Fruit fly (Drosophila melanogaster) whole organism, embryonic: ENCODE results near the gene ninaE.

ENCODE experiments used
- ATbp ChIP-seq: fragments of 200-800 bp; sonication (Bioruptor generic); optimal IDR thresholded peaks from 2 replicates; lab custom pipeline; 2017; ENCODE audit warnings: missing biosample characterization, mild to moderate bottlenecking, missing genetic modification characterization, missing genetic modification reagents
- Abd-B ChIP-seq: fragments of 200-800 bp; sonication (Bioruptor generic); optimal IDR thresholded peaks from 2 replicates; lab custom pipeline; 2018; ENCODE audit warnings: missing biosample characterization, mild to moderate bottlenecking, missing genetic modification characterization, moderate library complexity
- CG10209 ChIP-seq: fragments of 200-800 bp; sonication (Bioruptor generic); optimal IDR thresholded peaks from 3 replicates; lab custom pipeline; 2017; ENCODE audit warnings: missing biosample characterization, mild to moderate bottlenecking, missing genetic modification characterization, missing genetic modification reagents
- CG12391 ChIP-seq: fragments of 200-800 bp; sonication (Bioruptor generic); optimal IDR thresholded peaks from 3 replicates; lab custom pipeline; 2018; ENCODE audit warnings: missing biosample characterization, mild to moderate bottlenecking, missing genetic modification characterization, moderate library complexity
- CG12744 ChIP-seq: fragments of 200-800 bp; sonication (Bioruptor generic); optimal IDR thresholded peaks from 2 replicates; lab custom pipeline; 2016; ENCODE audit warnings: missing biosample characterization, missing genetic modification characterization
- CG13424 ChIP-seq: fragments of 200-800 bp; sonication (Bioruptor generic); optimal IDR thresholded peaks from 2 replicates; lab custom pipeline; 2019; ENCODE audit warnings: missing biosample characterization, mild to moderate bottlenecking, missing genetic modification characterization, moderate library complexity
- CG1602 ChIP-seq: fragments of 200-800 bp; sonication (Bioruptor generic); optimal IDR thresholded peaks from 3 replicates; lab custom pipeline; 2016; ENCODE audit warnings: missing biosample characterization, missing genetic modification characterization
- CG2116 ChIP-seq: fragments of 200-800 bp; sonication (Bioruptor generic); optimal IDR thresholded peaks from 3 replicates; lab custom pipeline; 2018; ENCODE audit warnings: missing biosample characterization, mild to moderate bottlenecking, missing genetic modification characterization
- CG30403 ChIP-seq: fragments of 200-800 bp; sonication (Bioruptor generic); optimal IDR thresholded peaks from 3 replicates; lab custom pipeline; 2016; ENCODE audit warnings: missing biosample characterization, missing genetic modification characterization
- CG30431 ChIP-seq: fragments of 200-800 bp; sonication (Bioruptor generic); optimal IDR thresholded peaks from 2 replicates; lab custom pipeline; 2017; ENCODE audit warnings: missing biosample characterization, missing genetic modification characterization
- CG4424 ChIP-seq: fragments of 200-800 bp; sonication (Bioruptor generic); optimal IDR thresholded peaks from 3 replicates; lab custom pipeline; 2016; ENCODE audit warnings: missing biosample characterization, missing genetic modification characterization
- CG4707 ChIP-seq: fragments of 200-800 bp; sonication (Bioruptor generic); optimal IDR thresholded peaks from 2 replicates; lab custom pipeline; 2018; ENCODE audit warnings: missing biosample characterization, mild to moderate bottlenecking, missing genetic modification characterization, moderate library complexity
- CG6254 ChIP-seq: fragments of 200-800 bp; sonication (Bioruptor generic); optimal IDR thresholded peaks from 3 replicates; lab custom pipeline; 2017; ENCODE audit warnings: mild to moderate bottlenecking, missing biosample characterization, missing genetic modification reagents, missing genetic modification characterization
- CG7556 ChIP-seq: fragments of 200-800 bp; sonication (Bioruptor generic); optimal IDR thresholded peaks from 2 replicates; lab custom pipeline; 2017; ENCODE audit warnings: missing biosample characterization, mild to moderate bottlenecking, missing genetic modification characterization
- CG8924 ChIP-seq: fragments of 200-800 bp; optimal IDR thresholded peaks from 3 replicates; lab custom pipeline; 2019; ENCODE audit warnings: missing biosample characterization, mild to moderate bottlenecking, missing genetic modification characterization, moderate library complexity
- Eip74EF ChIP-seq, 2 experiments: fragments of 200-800 bp in 1 of 2; fragments of >200 bp in 1 of 2; sonication (Bioruptor generic) in 1 of 2; optimal IDR thresholded peaks; 2 replicates each; lab custom pipeline; 2017 to 2019; ENCODE audit warnings: missing biosample characterization in 2 of 2, missing genetic modification characterization in 2 of 2, mild to moderate bottlenecking in 1 of 2, moderate library complexity in 1 of 2
- HmgZ ChIP-seq: fragments of 200-800 bp; sonication (Bioruptor generic); optimal IDR thresholded peaks from 2 replicates; lab custom pipeline; 2018; ENCODE audit warnings: missing biosample characterization, mild to moderate bottlenecking, missing genetic modification characterization
- Jarid2 ChIP-seq: fragments of 200-800 bp; sonication (Bioruptor generic); optimal IDR thresholded peaks from 3 replicates; lab custom pipeline; 2017; ENCODE audit warnings: mild to moderate bottlenecking, missing biosample characterization, missing genetic modification reagents, missing genetic modification characterization
- Kr ChIP-seq: fragments of 200-800 bp; sonication (Bioruptor generic); optimal IDR thresholded peaks from 2 replicates; lab custom pipeline; 2017; ENCODE audit warnings: missing biosample characterization, mild to moderate bottlenecking, missing genetic modification characterization
- Lhr ChIP-seq: fragments of 200-800 bp; sonication (Bioruptor generic); optimal IDR thresholded peaks from 3 replicates; lab custom pipeline; 2017; ENCODE audit warnings: mild to moderate bottlenecking, missing biosample characterization, missing genetic modification reagents, missing genetic modification characterization
- Meics ChIP-seq: fragments of 200-800 bp; sonication (Bioruptor generic); optimal IDR thresholded peaks from 2 replicates; lab custom pipeline; 2017; ENCODE audit warnings: missing biosample characterization, mild to moderate bottlenecking, missing genetic modification characterization
- Nf-YB ChIP-seq: fragments of 200-800 bp; sonication (Bioruptor generic); optimal IDR thresholded peaks from 3 replicates; lab custom pipeline; 2019; ENCODE audit warnings: missing biosample characterization, mild to moderate bottlenecking, missing genetic modification characterization, moderate library complexity
- Opbp ChIP-seq: fragments of 200-800 bp; sonication (Bioruptor generic); IDR thresholded peaks from 3 replicates; pipeline ENCODE4 v1.3.6; 2022; ENCODE audit warnings: missing biosample characterization, missing genetic modification characterization; ENCODE audit not compliant: partially characterized antibody
- Xbp1 ChIP-seq: fragments of 200-800 bp; sonication (Bioruptor generic); optimal IDR thresholded peaks from 3 replicates; lab custom pipeline; 2016; ENCODE audit warnings: missing biosample characterization, mild to moderate bottlenecking, missing genetic modification characterization
- bab2 ChIP-seq: fragments of 200-800 bp; sonication (Bioruptor generic); optimal IDR thresholded peaks from 2 replicates; lab custom pipeline; 2016; ENCODE audit warnings: missing biosample characterization, missing genetic modification characterization
- bigmax ChIP-seq: fragments of 200-800 bp; sonication (Bioruptor generic); optimal IDR thresholded peaks from 2 replicates; lab custom pipeline; 2018; ENCODE audit warnings: missing biosample characterization, mild to moderate bottlenecking, missing genetic modification characterization
- bsh ChIP-seq, 2 experiments: fragments of 200-800 bp; sonication (Bioruptor generic); optimal IDR thresholded peaks; 2 replicates each; lab custom pipeline; 2017 to 2018; ENCODE audit warnings: mild to moderate bottlenecking in 2 of 2, missing biosample characterization in 2 of 2, missing genetic modification characterization in 2 of 2, moderate library complexity in 1 of 2
- caup ChIP-seq: fragments of 200-800 bp; sonication (Bioruptor generic); optimal IDR thresholded peaks from 3 replicates; lab custom pipeline; 2017; ENCODE audit warnings: missing biosample characterization, mild to moderate bottlenecking, missing genetic modification characterization, moderate library complexity; ENCODE audit not compliant: severe bottlenecking
- croc ChIP-seq: fragments of 200-800 bp; sonication (Bioruptor generic); conservative IDR thresholded peaks from 3 replicates; pipeline ENCODE4 v1.3.6; 2022; ENCODE audit warnings: missing biosample characterization, missing genetic modification characterization
- dmrt99B ChIP-seq: fragments of 200-800 bp; sonication (Bioruptor generic); optimal IDR thresholded peaks from 2 replicates; lab custom pipeline; 2018; ENCODE audit warnings: missing biosample characterization, mild to moderate bottlenecking, missing genetic modification characterization, moderate library complexity
- exex ChIP-seq: fragments of 200-800 bp; sonication (Bioruptor generic); optimal IDR thresholded peaks from 4 replicates; lab custom pipeline; 2018; ENCODE audit warnings: missing biosample characterization, mild to moderate bottlenecking, missing genetic modification characterization, moderate library complexity
- eyg ChIP-seq: fragments of 200-800 bp; sonication (Bioruptor generic); optimal IDR thresholded peaks from 3 replicates; lab custom pipeline; 2016; ENCODE audit warnings: missing biosample characterization, missing genetic modification characterization
- fd64A ChIP-seq: fragments of 200-800 bp; sonication (Bioruptor generic); optimal IDR thresholded peaks from 3 replicates; lab custom pipeline; 2018; ENCODE audit warnings: missing biosample characterization, mild to moderate bottlenecking, missing genetic modification characterization
- gce ChIP-seq: fragments of 200-800 bp; sonication (Bioruptor generic); IDR thresholded peaks from 3 replicates; pipeline ENCODE4 v1.3.6; 2022; ENCODE audit warnings: missing biosample characterization, missing genetic modification characterization
- gem ChIP-seq: fragments of 200-800 bp; sonication (Bioruptor generic); optimal IDR thresholded peaks from 2 replicates; lab custom pipeline; 2019; ENCODE audit warnings: missing biosample characterization, mild to moderate bottlenecking, missing genetic modification characterization, moderate library complexity
- ind ChIP-seq: fragments of 200-800 bp; sonication (Bioruptor generic); optimal IDR thresholded peaks from 3 replicates; lab custom pipeline; 2016; ENCODE audit warnings: missing biosample characterization, missing genetic modification characterization
- kah ChIP-seq: fragments of 200-800 bp; sonication (Bioruptor generic); optimal IDR thresholded peaks from 2 replicates; lab custom pipeline; 2018; ENCODE audit warnings: missing biosample characterization, mild to moderate bottlenecking, missing genetic modification characterization
- ken ChIP-seq: fragments of 200-800 bp; sonication (Bioruptor generic); IDR thresholded peaks from 3 replicates; pipeline ENCODE4 v1.3.6; 2022; ENCODE audit warnings: missing biosample characterization, missing genetic modification characterization
- kni ChIP-seq: fragments of 200-800 bp; sonication (Bioruptor generic); optimal IDR thresholded peaks from 3 replicates; lab custom pipeline; 2017; ENCODE audit warnings: mild to moderate bottlenecking, missing biosample characterization, missing genetic modification reagents, missing genetic modification characterization
- lilli ChIP-seq: fragments of 200-800 bp; sonication (Bioruptor generic); optimal IDR thresholded peaks from 3 replicates; lab custom pipeline; 2016; ENCODE audit warnings: missing biosample characterization, missing genetic modification characterization
- lov ChIP-seq, 2 experiments: fragments of 200-800 bp in 1 of 2; fragments of >200 bp in 1 of 2; sonication (Bioruptor generic) in 1 of 2; IDR thresholded peaks in 1 of 2; optimal IDR thresholded peaks in 1 of 2; 2 replicates in 1 of 2; 3 replicates in 1 of 2; pipeline versions ENCODE4 v1.3.6 to Lab custom; 2017 to 2022; ENCODE audit warnings: missing biosample characterization in 1 of 2, missing genetic modification characterization in 1 of 2
- nom ChIP-seq: fragments of 200-800 bp; sonication (Bioruptor generic); optimal IDR thresholded peaks from 2 replicates; lab custom pipeline; 2017; ENCODE audit warnings: missing biosample characterization, missing genetic modification characterization, mild to moderate bottlenecking, moderate library complexity, missing genetic modification reagents
- org-1 ChIP-seq: fragments of 200-800 bp; sonication (Bioruptor generic); optimal IDR thresholded peaks from 2 replicates; lab custom pipeline; 2017; ENCODE audit warnings: missing biosample characterization, missing genetic modification characterization
- rib ChIP-seq: fragments of 200-800 bp; sonication (Bioruptor generic); IDR thresholded peaks from 2 replicates; pipeline ENCODE4 v1.3.6; 2022; ENCODE audit warnings: missing biosample characterization, missing genetic modification characterization
- sens ChIP-seq: fragments of 200-800 bp; sonication (Bioruptor generic); peaks from one replicate; lab custom pipeline; 2016; ENCODE audit warnings: missing biosample characterization, missing genetic modification characterization
- ttk ChIP-seq: fragments of 200-800 bp; sonication (Bioruptor generic); IDR thresholded peaks from 2 replicates; pipeline ENCODE4 v2.1.2; 2022; ENCODE audit warnings: missing biosample characterization, missing genetic modification characterization
- wdn ChIP-seq: fragments of 200-800 bp; sonication (Bioruptor generic); IDR thresholded peaks from 2 replicates; pipeline ENCODE4 v1.3.6; 2022; ENCODE audit warnings: missing biosample characterization, missing genetic modification characterization

ninaE gene

DNA sequence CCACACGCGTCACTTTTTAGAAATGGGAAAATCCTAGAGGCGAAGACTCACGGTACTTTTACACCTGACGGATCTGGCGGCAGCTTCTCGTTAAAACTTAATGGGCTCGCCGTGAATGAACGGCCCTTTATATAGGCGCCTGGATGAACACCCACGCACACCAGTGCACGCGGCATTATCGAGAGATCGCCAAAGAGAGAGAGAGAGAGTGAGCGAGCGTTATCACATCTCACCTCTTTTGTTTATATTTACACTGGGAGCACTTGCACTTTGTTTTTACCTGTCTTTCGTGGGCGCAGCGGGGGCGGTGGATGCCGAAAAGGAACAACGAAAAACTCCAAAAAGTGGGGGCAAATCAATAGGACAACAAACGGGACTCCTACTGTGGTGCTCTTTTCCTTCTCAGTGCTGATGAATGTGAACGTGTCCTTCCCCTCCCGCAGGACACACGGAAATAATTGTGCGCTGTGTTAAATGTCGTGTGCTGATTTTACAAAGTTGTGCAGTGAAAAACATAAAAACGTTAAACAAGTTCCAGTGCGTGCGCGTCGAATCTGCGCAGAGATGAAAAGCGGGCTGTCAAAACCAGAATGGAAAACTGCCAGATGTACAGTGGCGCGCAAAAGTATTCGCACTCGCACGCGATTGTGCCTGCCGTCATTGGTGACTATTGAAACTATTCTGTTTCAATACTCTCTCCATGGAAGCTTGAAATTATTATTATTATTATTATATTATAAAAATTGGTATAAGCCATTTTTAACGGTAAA is 12.7 kb downstream of the ninaE start, which contains the start of gene Mrp5 (continued):
- TF ChIP-seq Abd-B (GFP tag; lab: Kevin White, UChicago), result no peak
- no peak for TF ChIP-seq CG12744 (GFP tag; lab: Kevin White, UChicago)
- peak; percentile 50 for TF ChIP-seq CG6254 (GFP tag; lab: Kevin White, UChicago)
- peak; percentile 56 for TF ChIP-seq nom (GFP tag; lab: Kevin White, UChicago)
- TF ChIP-seq gce, result peak; percentile 43; the same call in 1 of the 3 replicates
- TF ChIP-seq caup (GFP tag; lab: Kevin White, UChicago), result peak; percentile 13
- TF ChIP-seq eyg (GFP tag; lab: Kevin White, UChicago), result no peak
- TF ChIP-seq CG12391 (tag; lab: Kevin White, UChicago), result peak; percentile 39
- no peak for TF ChIP-seq croc
- peak; percentile 48; the same call in 1 of the 3 replicates for TF ChIP-seq ken (GFP tag; lab: Robert Waterston, UW)
- no peak for TF ChIP-seq Lhr (GFP tag; lab: Kevin White, UChicago)
- TF ChIP-seq bigmax (GFP tag; lab: Kevin White, UChicago), result no peak
- TF ChIP-seq CG1602 (GFP tag; lab: Kevin White, UChicago), result peak; percentile 37
- no peak for TF ChIP-seq HmgZ (tag; lab: Kevin White, UChicago)
- TF ChIP-seq sens (GFP tag; lab: Kevin White, UChicago), result peak; percentile 64
- TF ChIP-seq kah (GFP tag; lab: Kevin White, UChicago), result peak; percentile 42
- TF ChIP-seq Meics, result peak; percentile 59
- peak; percentile 57 for TF ChIP-seq gem (tag; lab: Kevin White, UChicago)
- peak; percentile 4 for TF ChIP-seq CG10209 (GFP tag; lab: Kevin White, UChicago)
- TF ChIP-seq Opbp (GFP tag; lab: Robert Waterston, UW), result no peak
- peak; percentile 21 to 35 for TF ChIP-seq bsh (GFP tag; optimal IDR thresholded peaks at IDR 0.05; lab: Kevin White, UChicago)
- 0 out of 2 replicates have a peak, but pooled peaks have one; percentile 12 for TF ChIP-seq ttk (GFP tag; lab: Robert Waterston, UW)
- TF ChIP-seq Nf-YB, result peak; percentile 4
- TF ChIP-seq CG30431 (GFP tag; lab: Kevin White, UChicago), result peak; percentile 7
- peak; percentile 54 for TF ChIP-seq ATbp (GFP tag; lab: Kevin White, UChicago)
- TF ChIP-seq Eip74EF (GFP tag; optimal IDR thresholded peaks at IDR 0.05; lab: Kevin White, UChicago), result no peak
- peak; percentile 26 for TF ChIP-seq CG13424 (tag; lab: Kevin White, UChicago)
- peak; percentile 45 for TF ChIP-seq dmrt99B
- peak; percentile 61 for TF ChIP-seq Xbp1
- TF ChIP-seq lilli (GFP tag; lab: Kevin White, UChicago), result peak; percentile 26
- peak; percentile 63 for TF ChIP-seq kni (GFP tag; lab: Kevin White, UChicago)
- no peak for TF ChIP-seq lov (optimal IDR thresholded peaks at IDR 0.05; lab: Kevin White, UChicago)
- TF ChIP-seq lov (GFP tag; IDR thresholded peaks at IDR 0.05; lab: Robert Waterston, UW), result peak; percentile 22; the same call in 1 of the 3 replicates
- TF ChIP-seq CG7556 (GFP tag; lab: Kevin White, UChicago), result peak; percentile 42
- TF ChIP-seq rib (GFP tag; lab: Robert Waterston, UW), result no peak
- peak; percentile 30 for TF ChIP-seq CG4424 (GFP tag; lab: Kevin White, UChicago)
- no peak for TF ChIP-seq CG2116
- TF ChIP-seq wdn, result 0 out of 2 replicates have a peak, but pooled peaks have one; percentile 28
- peak; percentile 10 for TF ChIP-seq exex (tag; lab: Kevin White, UChicago)
- peak; percentile 5 for TF ChIP-seq org-1
- TF ChIP-seq Jarid2 (GFP tag; lab: Kevin White, UChicago), result peak; percentile 52
- TF ChIP-seq CG4707 (GFP tag; lab: Kevin White, UChicago), result no peak
- peak; percentile 13 for TF ChIP-seq CG8924 (tag; lab: Kevin White, UChicago)
- TF ChIP-seq CG30403 (GFP tag; lab: Kevin White, UChicago), result peak; percentile 40
- no peak for TF ChIP-seq bab2 (GFP tag; lab: Kevin White, UChicago)
- peak; percentile 38 for TF ChIP-seq ind (GFP tag; lab: Kevin White, UChicago)
- peak; percentile 29 for TF ChIP-seq fd64A (GFP tag; lab: Kevin White, UChicago)
- TF ChIP-seq Kr (GFP tag; lab: Kevin White, UChicago), result peak; percentile 68
